Worm (Caenorhabditis elegans) whole organism, young adult: ENCODE results near the gene vps-29.

Experiments
- F10E7.11 ChIP-seq: sonication (generic microtip); optimal IDR thresholded peaks from 2 replicates; lab custom pipeline; 2017; ENCODE audit warnings: mild to moderate bottlenecking, missing genetic modification characterization, moderate library complexity, missing compliant biosample characterization
- F33H1.4 ChIP-seq: fragments of 200-800 bp; sonication (Bioruptor generic); IDR thresholded peaks from 2 replicates; pipeline ENCODE4 v1.3.6; 2022; ENCODE audit warnings: missing genetic modification reagents, missing genetic modification characterization, missing compliant biosample characterization
- F37B4.10 ChIP-seq: fragments of 200-800 bp; sonication (Bioruptor generic); IDR thresholded peaks from 2 replicates; pipeline ENCODE4 v1.3.6; 2022; ENCODE audit warnings: missing genetic modification characterization, missing compliant biosample characterization
- F52B5.7 ChIP-seq: sonication (generic microtip); optimal IDR thresholded peaks from 2 replicates; lab custom pipeline; 2016; ENCODE audit warnings: mild to moderate bottlenecking, missing genetic modification characterization, missing compliant biosample characterization
- ama-1 ChIP-seq, 3 experiments: fragments of 150-350 bp in 1 of 3; sonication (generic microtip) in 2 of 3; optimal IDR thresholded peaks; 2 replicates each; lab custom pipeline; 2014 to 2018; ENCODE audit warnings: missing biosample characterization in 2 of 3, missing genetic modification characterization in 2 of 3, missing genetic modification reagents in 2 of 3
- hlh-26 ChIP-seq: fragments of 200-800 bp; sonication (Bioruptor generic); conservative IDR thresholded peaks from 2 replicates; pipeline ENCODE4 v1.3.6; 2022; ENCODE audit warnings: missing genetic modification reagents, missing genetic modification characterization, missing compliant biosample characterization

- no peak for TF ChIP-seq hlh-26 (GFP tag; lab: Robert Waterston, UW)
- no peak for TF ChIP-seq ama-1 (optimal IDR thresholded peaks at IDR 0.05; lab: Kevin White, UChicago)
- no peak for TF ChIP-seq ama-1 (GFP tag; optimal IDR thresholded peaks at IDR 0.05; lab: Kevin White, UChicago)
- TF ChIP-seq F52B5.7, result no peak
- no peak for TF ChIP-seq F33H1.4
- TF ChIP-seq F10E7.11, result no peak
- TF ChIP-seq F37B4.10 (GFP tag; lab: Robert Waterston, UW), result no peak
These were observed 37.9 kb upstream of the vps-29 start for ce11 chrIII:10150710-10151109.
